Worm (Caenorhabditis elegans) whole organism, young adult: Measurements from ENCODE around the gene algn-1.

Experiments used
- C06A6.2 ChIP-seq: fragments of 200-800 bp; sonication (Bioruptor generic); conservative IDR thresholded peaks from 2 replicates; pipeline ENCODE4 v1.3.6; 2022; ENCODE audit warnings: missing genetic modification characterization, missing compliant biosample characterization
- him-1 ChIP-seq: sonication (generic microtip); optimal IDR thresholded peaks from 2 replicates; lab custom pipeline; 2016; ENCODE audit warnings: missing genotype, missing genetic modification reagents, missing genetic modification characterization, missing compliant biosample characterization
- hmg-1.2 ChIP-seq: fragments of 200-800 bp; sonication (Bioruptor generic); IDR thresholded peaks from 2 replicates; pipeline ENCODE4 v1.3.6; 2022; ENCODE audit warnings: missing genetic modification reagents, missing genetic modification characterization, missing compliant biosample characterization
- madf-6 ChIP-seq: fragments of 200-800 bp; sonication (Bioruptor generic); IDR thresholded peaks from 2 replicates; pipeline ENCODE4 v1.3.6; 2022; ENCODE audit warnings: missing genetic modification reagents, missing genetic modification characterization, missing compliant biosample characterization
- sea-2 ChIP-seq: fragments of 200-800 bp; sonication (Bioruptor generic); IDR thresholded peaks from 2 replicates; pipeline ENCODE4 v1.3.6; 2022; ENCODE audit warnings: missing genetic modification characterization, missing compliant biosample characterization

ce11 chrIII:6476380-6476779 is 16.5 kb downstream of the algn-1 start:
- no peak for TF ChIP-seq madf-6 (GFP tag; lab: Robert Waterston, UW)
- TF ChIP-seq C06A6.2 (GFP tag; lab: Robert Waterston, UW), result no peak
- no peak for TF ChIP-seq sea-2 (GFP tag; lab: Robert Waterston, UW)
- no peak for TF ChIP-seq hmg-1.2
- TF ChIP-seq him-1 (tag; lab: Kevin White, UChicago), result no peak
